Fruit fly (Drosophila melanogaster): ENCODE results near the gene CG43638.

- TF ChIP-seq CG10348 (GFP tag; IDR thresholded peaks at IDR 0.05) (no peak), EcR (GFP tag; optimal IDR thresholded peaks at IDR 0.05) (peak; percentile 96), rn (GFP tag; IDR thresholded peaks at IDR 0.05) (no peak)
Observed at dm6 chr3L:12040313-12040924, 4.0 kb upstream of the CG43638 start.

Data from whole organism, pupa.